Worm (Caenorhabditis elegans) whole organism, L2 larva: ENCODE results near the gene C14A6.6.

Source experiments
- C34F6.9 ChIP-seq: fragments of 150-350 bp; optimal IDR thresholded peaks from 2 replicates; lab custom pipeline; 2014; ENCODE audit warnings: missing biosample characterization, missing genetic modification characterization
- F13H6.1 ChIP-seq: sonication (generic microtip); optimal IDR thresholded peaks from 2 replicates; lab custom pipeline; 2016; ENCODE audit warnings: missing genetic modification characterization, missing compliant biosample characterization
- R02D3.7 ChIP-seq: fragments of 150-350 bp; optimal IDR thresholded peaks from 2 replicates; lab custom pipeline; 2014; ENCODE audit warnings: missing biosample characterization, missing genetic modification characterization
- Y55F3AM.14 ChIP-seq: fragments of 200-800 bp; sonication (Bioruptor generic); optimal IDR thresholded peaks from 2 replicates; lab custom pipeline; 2018; ENCODE audit warnings: mild to moderate bottlenecking, missing genetic modification characterization, missing compliant biosample characterization
- alr-1 ChIP-seq: fragments of 150-350 bp; optimal IDR thresholded peaks from 2 replicates; lab custom pipeline; 2014; ENCODE audit warnings: missing biosample characterization, missing genetic modification characterization
- ama-1 ChIP-seq: fragments of 150-350 bp; optimal IDR thresholded peaks from 2 replicates; lab custom pipeline; 2018; ENCODE audit warnings: inconsistent platforms
- blmp-1 ChIP-seq: sonication (generic microtip); optimal IDR thresholded peaks from 2 replicates; lab custom pipeline; 2017; ENCODE audit warnings: missing genetic modification characterization, mild to moderate bottlenecking, missing compliant biosample characterization, antibody characterized with exemption, moderate library complexity; ENCODE audit not compliant: insufficient read depth
- ceh-16 ChIP-seq: fragments of 150-350 bp; optimal IDR thresholded peaks from 2 replicates; lab custom pipeline; 2014; ENCODE audit warnings: missing biosample characterization, missing genetic modification characterization
- ceh-82 ChIP-seq: fragments of 150-350 bp; optimal IDR thresholded peaks from 2 replicates; lab custom pipeline; 2014; ENCODE audit warnings: missing biosample characterization, missing genetic modification characterization
- dmd-4 ChIP-seq: sonication (generic microtip); optimal IDR thresholded peaks from 2 replicates; lab custom pipeline; 2017; ENCODE audit warnings: missing biosample characterization, missing genetic modification characterization
- elt-1 ChIP-seq: fragments of 150-350 bp; optimal IDR thresholded peaks from 2 replicates; lab custom pipeline; 2014; ENCODE audit warnings: missing biosample characterization, missing genetic modification characterization
- elt-3 ChIP-seq: sonication (generic microtip); optimal IDR thresholded peaks from 2 replicates; lab custom pipeline; 2017; ENCODE audit warnings: missing biosample characterization, missing genetic modification characterization
- fos-1 ChIP-seq: fragments of 150-350 bp; optimal IDR thresholded peaks from 2 replicates; lab custom pipeline; 2014; ENCODE audit warnings: missing biosample characterization, missing genetic modification characterization
- lin-11 ChIP-seq: fragments of 150-350 bp; sonication (generic microtip); optimal IDR thresholded peaks from 2 replicates; lab custom pipeline; 2014; ENCODE audit warnings: missing biosample characterization, missing genetic modification characterization, inconsistent platforms, mixed read lengths
- lin-13 ChIP-seq: fragments of 150-350 bp; optimal IDR thresholded peaks from 2 replicates; lab custom pipeline; 2014; ENCODE audit warnings: missing biosample characterization, missing genetic modification reagents, missing genetic modification characterization
- lin-39 ChIP-seq: fragments of 150-350 bp; optimal IDR thresholded peaks from 2 replicates; lab custom pipeline; 2014; ENCODE audit warnings: missing biosample characterization, missing genetic modification reagents, missing genetic modification characterization
- lsy-2 ChIP-seq, 2 experiments: fragments of 150-350 bp in 1 of 2; sonication (generic microtip) in 1 of 2; optimal IDR thresholded peaks; 2 replicates each; lab custom pipeline; 2014 to 2017; ENCODE audit warnings: missing biosample characterization in 2 of 2, missing genetic modification characterization in 2 of 2
- mab-5 ChIP-seq: fragments of 150-350 bp; optimal IDR thresholded peaks from 2 replicates; lab custom pipeline; 2014; ENCODE audit warnings: missing biosample characterization, missing genetic modification characterization
- mdl-1 ChIP-seq, 2 experiments: fragments of 150-350 bp in 1 of 2; sonication (generic microtip) in 1 of 2; optimal IDR thresholded peaks; 2 replicates each; lab custom pipeline; 2017; ENCODE audit warnings: missing biosample characterization in 2 of 2, missing genetic modification characterization in 2 of 2
- nhr-129 ChIP-seq: fragments of 150-350 bp; optimal IDR thresholded peaks from 2 replicates; lab custom pipeline; 2014; ENCODE audit warnings: missing biosample characterization, missing genetic modification characterization
- nhr-21 ChIP-seq: fragments of 150-350 bp; optimal IDR thresholded peaks from 2 replicates; lab custom pipeline; 2014; ENCODE audit warnings: missing biosample characterization, missing genetic modification characterization
- nhr-237 ChIP-seq: fragments of 150-350 bp; optimal IDR thresholded peaks from 2 replicates; lab custom pipeline; 2014; ENCODE audit warnings: missing biosample characterization, missing genetic modification characterization
- nhr-6 ChIP-seq: fragments of 150-350 bp; optimal IDR thresholded peaks from 2 replicates; lab custom pipeline; 2014; ENCODE audit warnings: missing biosample characterization, missing genetic modification characterization
- nhr-77 ChIP-seq: fragments of 150-350 bp; optimal IDR thresholded peaks from 2 replicates; lab custom pipeline; 2014; ENCODE audit warnings: missing biosample characterization, missing genetic modification characterization
- peb-1 ChIP-seq: fragments of 150-350 bp; optimal IDR thresholded peaks from 2 replicates; lab custom pipeline; 2014; ENCODE audit warnings: missing biosample characterization, missing genetic modification characterization
- skn-1 ChIP-seq: sonication (generic microtip); optimal IDR thresholded peaks from 2 replicates; lab custom pipeline; 2017; ENCODE audit warnings: missing biosample characterization, missing genetic modification characterization
- sma-3 ChIP-seq: sonication (generic microtip); optimal IDR thresholded peaks from 2 replicates; lab custom pipeline; 2016; ENCODE audit warnings: missing genetic modification reagents, missing genetic modification characterization, missing compliant biosample characterization
- sma-9 ChIP-seq, 2 experiments: fragments of 150-350 bp in 1 of 2; sonication (generic microtip) in 1 of 2; optimal IDR thresholded peaks; 2 replicates each; lab custom pipeline; 2014 to 2016; ENCODE audit warnings: missing genetic modification characterization in 2 of 2, mild to moderate bottlenecking in 1 of 2, missing biosample characterization in 1 of 2, missing compliant biosample characterization in 1 of 2, missing genetic modification reagents in 1 of 2, moderate library complexity in 1 of 2
- snpc-4 ChIP-seq: fragments of 150-350 bp; optimal IDR thresholded peaks from 2 replicates; lab custom pipeline; 2014; ENCODE audit warnings: missing biosample characterization, missing genetic modification characterization
- unc-55 ChIP-seq: fragments of 150-350 bp; sonication (generic microtip); optimal IDR thresholded peaks from 3 replicates; lab custom pipeline; 2014; ENCODE audit warnings: missing biosample characterization, missing genetic modification reagents, missing genetic modification characterization
- ztf-1 ChIP-seq: fragments of 200-800 bp; sonication (Bioruptor generic); conservative IDR thresholded peaks from 2 replicates; pipeline ENCODE4 v1.3.6; 2022; ENCODE audit warnings: missing genetic modification characterization, missing compliant biosample characterization
- ztf-11 ChIP-seq: sonication (generic microtip); optimal IDR thresholded peaks from 2 replicates; lab custom pipeline; 2017; ENCODE audit warnings: missing biosample characterization, missing genetic modification characterization
- ztf-4 ChIP-seq: fragments of 150-350 bp; optimal IDR thresholded peaks from 2 replicates; lab custom pipeline; 2014; ENCODE audit warnings: missing biosample characterization, missing genetic modification characterization

Gene C14A6.6

DNA sequence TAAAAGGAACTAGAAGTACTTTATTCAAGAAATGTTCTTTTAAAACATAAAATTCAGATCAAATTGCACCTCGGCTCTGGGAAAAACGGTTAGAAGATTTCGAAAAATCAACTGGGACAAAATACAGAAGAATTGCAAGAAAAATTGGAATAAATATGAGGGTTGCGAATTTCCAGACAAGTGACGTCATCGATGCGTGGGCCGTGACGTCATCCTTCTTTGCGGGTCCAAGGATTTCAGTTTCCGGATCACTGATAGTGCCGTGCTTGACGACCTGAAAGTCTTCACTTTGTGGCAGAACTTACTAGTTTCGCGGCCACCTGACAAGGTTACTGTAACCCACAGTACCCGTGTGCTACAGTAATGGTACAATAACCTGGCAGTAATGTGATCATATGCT lies 3.6 kb downstream of the C14A6.6 start:
- TF ChIP-seq ceh-82 (tag; lab: Kevin White, UChicago) = no peak
- TF ChIP-seq, all 48 proteins: peak for 0

ce11 chrV:18162568-18162967 lies 4.5 kb downstream of the C14A6.6 start, which contains the start of gene C14A6.12:
TSS of gene C14A6.12 (minus strand) at chrV:18162668.
- TF ChIP-seq ztf-1 (GFP tag; lab: Robert Waterston, UW) = no peak
- no peak for TF ChIP-seq sma-3 (GFP tag; lab: Kevin White, UChicago)
- no peak for TF ChIP-seq snpc-4 (tag; lab: Kevin White, UChicago)
- TF ChIP-seq lin-11 (tag; lab: Kevin White, UChicago) = no peak
- TF ChIP-seq peb-1 (tag; lab: Kevin White, UChicago) = no peak
- no peak for TF ChIP-seq nhr-21 (tag; lab: Kevin White, UChicago)
- no peak for TF ChIP-seq fos-1 (tag; lab: Kevin White, UChicago)
- no peak for TF ChIP-seq elt-1 (tag; lab: Kevin White, UChicago)
- TF ChIP-seq unc-55 (GFP tag; lab: Kevin White, UChicago) = no peak
- no peak for TF ChIP-seq ceh-82 (tag; lab: Kevin White, UChicago)
- TF ChIP-seq F13H6.1 (tag; lab: Kevin White, UChicago) = no peak
- TF ChIP-seq ama-1 = no peak
- TF ChIP-seq ztf-4 (tag; lab: Kevin White, UChicago) = no peak
- no peak for TF ChIP-seq dmd-4 (tag; lab: Kevin White, UChicago)

DNA sequence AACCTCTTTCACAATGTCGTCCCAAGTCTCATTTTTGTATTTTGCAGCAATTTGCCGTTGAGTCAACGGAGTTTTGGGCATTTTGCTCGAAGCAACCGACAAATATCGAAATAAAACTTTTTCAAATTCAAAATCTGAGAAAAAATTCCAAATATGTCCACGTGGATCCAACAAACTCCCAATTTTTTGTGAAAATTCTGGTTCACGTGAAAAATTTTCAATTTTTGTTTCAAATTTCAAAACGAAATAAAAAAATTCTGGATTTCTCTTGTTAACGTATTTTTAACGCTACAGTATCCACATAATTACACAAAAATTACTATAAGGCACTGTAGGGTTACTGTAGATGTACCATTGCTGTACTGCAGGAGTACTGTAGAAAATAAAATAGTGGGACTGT lies 5.8 kb downstream of the C14A6.6 start, which contains the start of gene C14A6.13:
C14A6.13 (minus strand) TSS at position 101 of the 400 bp plus-strand sequence.
- TF ChIP-seq skn-1 (tag; lab: Kevin White, UChicago) (no peak), fos-1 (tag; lab: Kevin White, UChicago) (no peak), elt-1 (tag; lab: Kevin White, UChicago) (no peak), mdl-1 (tag; optimal IDR thresholded peaks at IDR 0.05; lab: Kevin White, UChicago) (no peak), nhr-77 (tag; lab: Kevin White, UChicago) (no peak), blmp-1 (tag; lab: Kevin White, UChicago) (no peak), nhr-129 (tag; lab: Kevin White, UChicago) (no peak), lsy-2 (tag; optimal IDR thresholded peaks at IDR 0.05; lab: Kevin White, UChicago) (no peak), elt-3 (no peak), snpc-4 (tag; lab: Kevin White, UChicago) (no peak), Y55F3AM.14 (GFP tag; lab: Kevin White, UChicago) (no peak), lin-13 (GFP tag; lab: Kevin White, UChicago) (no peak), mab-5 (tag; lab: Kevin White, UChicago) (no peak), ztf-11 (tag; lab: Kevin White, UChicago) (no peak), F13H6.1 (tag; lab: Kevin White, UChicago) (no peak), ceh-82 (tag; lab: Kevin White, UChicago) (no peak), nhr-237 (no peak)

DNA sequence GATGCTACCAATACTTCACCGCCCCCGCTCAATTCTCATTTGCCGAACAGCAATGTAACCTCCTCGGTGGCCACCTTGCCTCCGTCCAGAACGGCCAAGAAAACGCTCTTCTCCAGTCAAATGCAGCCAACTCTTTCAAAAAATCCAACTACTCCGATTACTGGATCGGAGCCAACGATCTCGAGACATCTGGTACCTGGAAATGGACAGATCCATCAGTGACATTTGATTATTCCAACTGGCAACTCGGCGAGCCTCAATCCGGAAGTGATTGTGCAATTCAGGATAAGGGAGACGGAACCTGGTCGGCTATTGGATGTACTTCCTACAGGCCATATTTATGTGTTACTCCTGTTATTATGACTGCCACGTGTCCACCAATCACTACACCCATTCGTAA lies 8.9 kb downstream of the C14A6.6 start:
- no peak for TF ChIP-seq blmp-1 (tag; lab: Kevin White, UChicago)
- no peak for TF ChIP-seq unc-55 (GFP tag; lab: Kevin White, UChicago)
- TF ChIP-seq alr-1 = no peak
- TF ChIP-seq lsy-2 (tag; optimal IDR thresholded peaks at IDR 0.05; lab: Kevin White, UChicago) = no peak
- no peak for TF ChIP-seq ztf-11 (tag; lab: Kevin White, UChicago)
- TF ChIP-seq nhr-77 (tag; lab: Kevin White, UChicago) = no peak
- TF ChIP-seq lin-39 (tag; lab: Kevin White, UChicago) = no peak
- no peak for TF ChIP-seq F13H6.1 (tag; lab: Kevin White, UChicago)
- no peak for TF ChIP-seq R02D3.7
- no peak for TF ChIP-seq nhr-6 (tag; lab: Kevin White, UChicago)
- no peak for TF ChIP-seq C34F6.9
- TF ChIP-seq ama-1 = no peak
- no peak for TF ChIP-seq ztf-1 (GFP tag; lab: Robert Waterston, UW)
- TF ChIP-seq Y55F3AM.14 (GFP tag; lab: Kevin White, UChicago) = no peak
- no peak for TF ChIP-seq nhr-237
- no peak for TF ChIP-seq nhr-21 (tag; lab: Kevin White, UChicago)
- no peak for TF ChIP-seq elt-1 (tag; lab: Kevin White, UChicago)
- TF ChIP-seq ceh-16 (tag; lab: Kevin White, UChicago) = no peak

ce11 chrV:18157707-18158106 lies 9.4 kb downstream of the C14A6.6 start, which contains the start of gene clec-48:
TSS of gene clec-48 (plus strand) at chrV:18158026.
- TF ChIP-seq mab-5 (tag; lab: Kevin White, UChicago) = no peak
- peak; percentile 13 for TF ChIP-seq sma-9 (GFP tag; optimal IDR thresholded peaks at IDR 0.05; lab: Kevin White, UChicago)
- TF ChIP-seq sma-9 (tag; optimal IDR thresholded peaks at IDR 0.05; lab: Kevin White, UChicago) = no peak
